Worm (Caenorhabditis elegans) whole organism, late embryonic: Measurements from ENCODE around the gene T01D3.1.

Experiments
- ets-4 ChIP-seq: sonication (generic microtip); optimal IDR thresholded peaks from 2 replicates; lab custom pipeline; 2016; ENCODE audit warnings: missing genetic modification characterization, missing compliant biosample characterization
- fax-1 ChIP-seq: sonication (generic microtip); optimal IDR thresholded peaks from 2 replicates; lab custom pipeline; 2016; ENCODE audit warnings: missing genotype, missing genetic modification characterization, missing compliant biosample characterization

ce11 chrV:13657291-13657690, 32.4 kb upstream of the T01D3.1 start:
- TF ChIP-seq ets-4 (tag; lab: Kevin White, UChicago) (no peak), fax-1 (tag; lab: Kevin White, UChicago) (no peak)
